Fruit fly (Drosophila melanogaster) whole organism, embryonic: ENCODE measurements around the gene CG43813.

ENCODE experiments used
- Adf1 ChIP-seq: fragments of 200-800 bp; sonication (Bioruptor generic); IDR thresholded peaks from 2 replicates; pipeline ENCODE4 v1.3.6; 2022; ENCODE audit warnings: missing biosample characterization, missing genetic modification characterization
- Awh ChIP-seq: fragments of 200-800 bp; sonication (Bioruptor generic); IDR thresholded peaks from 2 replicates; pipeline ENCODE4, ENCODE4 v1.3.6; 2022; ENCODE audit warnings: missing biosample characterization, missing genetic modification characterization
- BtbVII ChIP-seq: fragments of 200-800 bp; sonication (Bioruptor generic); optimal IDR thresholded peaks from 3 replicates; lab custom pipeline; 2017; ENCODE audit warnings: missing biosample characterization, mild to moderate bottlenecking, missing genetic modification characterization
- CG10274 ChIP-seq: fragments of 200-800 bp; sonication (Bioruptor generic); optimal IDR thresholded peaks from 3 replicates; lab custom pipeline; 2017; ENCODE audit warnings: missing biosample characterization, mild to moderate bottlenecking, missing genetic modification characterization
- CG10321 ChIP-seq: fragments of 200-800 bp; sonication (Bioruptor generic); IDR thresholded peaks from 2 replicates; pipeline ENCODE4 v1.3.6; 2022; ENCODE audit warnings: missing biosample characterization, missing genetic modification characterization
- CG11723 ChIP-seq: fragments of 200-800 bp; sonication (Bioruptor generic); optimal IDR thresholded peaks from 2 replicates; lab custom pipeline; 2017; ENCODE audit warnings: missing biosample characterization, mild to moderate bottlenecking, missing genetic modification characterization
- CG12155 ChIP-seq: fragments of 200-800 bp; sonication (Bioruptor generic); optimal IDR thresholded peaks from 3 replicates; lab custom pipeline; 2016; ENCODE audit warnings: missing biosample characterization, missing genetic modification characterization
- CG1233 ChIP-seq: fragments of 200-800 bp; sonication (Bioruptor generic); optimal IDR thresholded peaks from 4 replicates; lab custom pipeline; 2018; ENCODE audit warnings: missing biosample characterization, mild to moderate bottlenecking, missing genetic modification characterization
- CG13624 ChIP-seq: fragments of 200-800 bp; sonication (Bioruptor generic); optimal IDR thresholded peaks from 2 replicates; lab custom pipeline; 2016; ENCODE audit warnings: missing biosample characterization, missing genetic modification characterization
- CG14441 ChIP-seq: fragments of 200-800 bp; sonication (Bioruptor generic); IDR thresholded peaks from 2 replicates; pipeline ENCODE4 v1.3.6; 2022; ENCODE audit warnings: missing biosample characterization, missing genetic modification characterization
- CG15479 ChIP-seq: fragments of 200-800 bp; sonication (Bioruptor generic); optimal IDR thresholded peaks from 3 replicates; lab custom pipeline; 2019; ENCODE audit warnings: missing biosample characterization, mild to moderate bottlenecking, missing genetic modification characterization, moderate library complexity
- CG15696 ChIP-seq: fragments of 200-800 bp; sonication (Bioruptor generic); optimal IDR thresholded peaks from 2 replicates; lab custom pipeline; 2019; ENCODE audit warnings: missing biosample characterization, mild to moderate bottlenecking, missing genetic modification characterization, moderate library complexity
- CG16815 ChIP-seq: fragments of 200-800 bp; sonication (Bioruptor generic); optimal IDR thresholded peaks from 3 replicates; lab custom pipeline; 2017; ENCODE audit warnings: missing biosample characterization, mild to moderate bottlenecking, missing genetic modification characterization
- CG17802 ChIP-seq: fragments of 200-800 bp; sonication (Bioruptor generic); optimal IDR thresholded peaks from 2 replicates; lab custom pipeline; 2018; ENCODE audit warnings: missing biosample characterization, mild to moderate bottlenecking, missing genetic modification characterization, moderate library complexity
- CG1832 ChIP-seq: fragments of 200-800 bp; sonication (Bioruptor generic); optimal IDR thresholded peaks from 2 replicates; lab custom pipeline; 2017; ENCODE audit warnings: missing biosample characterization, mild to moderate bottlenecking, missing genetic modification characterization, inconsistent platforms
- CG2129 ChIP-seq: fragments of 200-800 bp; sonication (Bioruptor generic); IDR thresholded peaks from 2 replicates; pipeline ENCODE4 v1.3.6; 2022; ENCODE audit warnings: missing biosample characterization, missing genetic modification characterization; ENCODE audit not compliant: partially characterized antibody
- CG3163 ChIP-seq: fragments of 200-800 bp; sonication (Bioruptor generic); optimal IDR thresholded peaks from 3 replicates; lab custom pipeline; 2016; ENCODE audit warnings: missing biosample characterization, missing genetic modification characterization
- CG4730 ChIP-seq: fragments of 200-800 bp; sonication (Bioruptor generic); IDR thresholded peaks from 2 replicates; pipeline ENCODE4 v1.3.6; 2022; ENCODE audit warnings: missing biosample characterization, missing genetic modification characterization
- CG6272 ChIP-seq: fragments of 200-800 bp; sonication (Bioruptor generic); IDR thresholded peaks from 2 replicates; pipeline ENCODE4 v1.3.6; 2022; ENCODE audit warnings: missing biosample characterization, missing genetic modification characterization
- CG6765 ChIP-seq: fragments of 200-800 bp; sonication (Bioruptor generic); optimal IDR thresholded peaks from 3 replicates; lab custom pipeline; 2017; ENCODE audit warnings: missing biosample characterization, mild to moderate bottlenecking, missing genetic modification characterization
- CG9215 ChIP-seq: fragments of 200-800 bp; sonication (Bioruptor generic); IDR thresholded peaks from 2 replicates; pipeline ENCODE4 v1.3.6; 2022; ENCODE audit warnings: missing biosample characterization, missing genetic modification characterization
- Chrac-16 ChIP-seq: fragments of 200-800 bp; sonication (Bioruptor generic); optimal IDR thresholded peaks from 3 replicates; lab custom pipeline; 2016; ENCODE audit warnings: missing biosample characterization, missing genetic modification characterization
- CkIIα-i1 ChIP-seq: fragments of 200-800 bp; sonication (Bioruptor generic); IDR thresholded peaks from 2 replicates; pipeline ENCODE4 v1.3.6; 2022; ENCODE audit warnings: missing biosample characterization, missing genetic modification characterization
- Dll ChIP-seq: fragments of 200-800 bp; sonication (Bioruptor generic); IDR thresholded peaks from 4 replicates; pipeline ENCODE4 v1.3.6; 2022; ENCODE audit warnings: missing biosample characterization, missing genetic modification characterization; ENCODE audit not compliant: partially characterized antibody
- Eip74EF ChIP-seq, 2 experiments: fragments of 200-800 bp in 1 of 2; fragments of >200 bp in 1 of 2; sonication (Bioruptor generic) in 1 of 2; optimal IDR thresholded peaks; 2 replicates each; lab custom pipeline; 2017 to 2019; ENCODE audit warnings: missing biosample characterization in 2 of 2, missing genetic modification characterization in 2 of 2, mild to moderate bottlenecking in 1 of 2, moderate library complexity in 1 of 2
- H15 ChIP-seq: fragments of 200-800 bp; sonication (Bioruptor generic); IDR thresholded peaks from 3 replicates; pipeline ENCODE4 v1.3.6; 2022; ENCODE audit warnings: missing biosample characterization, missing genetic modification characterization
- Hr78 ChIP-seq, 2 experiments: fragments of 200-800 bp in 1 of 2; fragments of >200 bp in 1 of 2; sonication (Bioruptor generic) in 1 of 2; optimal IDR thresholded peaks; 2 replicates each; lab custom pipeline; 2017 to 2019; ENCODE audit warnings: missing biosample characterization in 2 of 2, missing genetic modification characterization in 2 of 2, mild to moderate bottlenecking in 1 of 2, moderate library complexity in 1 of 2
- Jarid2 ChIP-seq: fragments of 200-800 bp; sonication (Bioruptor generic); optimal IDR thresholded peaks from 3 replicates; lab custom pipeline; 2017; ENCODE audit warnings: mild to moderate bottlenecking, missing biosample characterization, missing genetic modification reagents, missing genetic modification characterization
- NK7.1 ChIP-seq: fragments of 200-800 bp; sonication (Bioruptor generic); optimal IDR thresholded peaks from 3 replicates; lab custom pipeline; 2016; ENCODE audit warnings: missing biosample characterization, missing genetic modification characterization
- Oaz ChIP-seq: fragments of 200-800 bp; sonication (Bioruptor generic); IDR thresholded peaks from 2 replicates; pipeline ENCODE4 v1.3.6; 2022; ENCODE audit warnings: missing biosample characterization, missing genetic modification characterization
- Scr ChIP-seq: fragments of 200-800 bp; sonication (Bioruptor generic); IDR thresholded peaks from 2 replicates; pipeline ENCODE4 v1.3.6; 2022; ENCODE audit warnings: missing biosample characterization, missing genetic modification characterization; ENCODE audit not compliant: partially characterized antibody
- Side ChIP-seq: fragments of 200-800 bp; sonication (Bioruptor generic); optimal IDR thresholded peaks from 2 replicates; lab custom pipeline; 2016; ENCODE audit warnings: missing biosample characterization, missing genetic modification characterization
- Ssrp ChIP-seq: fragments of 200-800 bp; sonication (Bioruptor generic); optimal IDR thresholded peaks from 2 replicates; lab custom pipeline; 2018; ENCODE audit warnings: missing biosample characterization, mild to moderate bottlenecking, missing genetic modification characterization, moderate library complexity
- Xrp1 ChIP-seq: fragments of 200-800 bp; sonication (Bioruptor generic); IDR thresholded peaks from 2 replicates; pipeline ENCODE4 v1.3.6; 2022; ENCODE audit warnings: missing biosample characterization, missing genetic modification characterization
- az2 ChIP-seq: fragments of 200-800 bp; sonication (Bioruptor generic); optimal IDR thresholded peaks from 3 replicates; lab custom pipeline; 2016; ENCODE audit warnings: missing biosample characterization, missing genetic modification characterization
- bigmax ChIP-seq: fragments of 200-800 bp; sonication (Bioruptor generic); optimal IDR thresholded peaks from 2 replicates; lab custom pipeline; 2018; ENCODE audit warnings: missing biosample characterization, mild to moderate bottlenecking, missing genetic modification characterization
- dimm ChIP-seq: fragments of 200-800 bp; sonication (Bioruptor generic); IDR thresholded peaks from 2 replicates; pipeline ENCODE4 v1.3.6; 2022; ENCODE audit warnings: missing biosample characterization, missing genetic modification characterization
- gcm2 ChIP-seq: fragments of 200-800 bp; sonication (Bioruptor generic); optimal IDR thresholded peaks from 2 replicates; lab custom pipeline; 2016; ENCODE audit warnings: missing biosample characterization, missing genetic modification characterization
- gsb-n ChIP-seq: fragments of 200-800 bp; sonication (Bioruptor generic); optimal IDR thresholded peaks from 3 replicates; lab custom pipeline; 2018; ENCODE audit warnings: missing biosample characterization, mild to moderate bottlenecking, missing genetic modification characterization
- jigr1 ChIP-seq: fragments of 200-800 bp; sonication (Bioruptor generic); IDR thresholded peaks from 3 replicates; pipeline ENCODE4 v1.3.6; 2022; ENCODE audit warnings: missing biosample characterization, missing genetic modification characterization
- jing ChIP-seq: fragments of 200-800 bp; sonication (Bioruptor generic); optimal IDR thresholded peaks from 2 replicates; lab custom pipeline; 2018; ENCODE audit warnings: missing biosample characterization, mild to moderate bottlenecking, missing genetic modification characterization
- ken ChIP-seq: fragments of 200-800 bp; sonication (Bioruptor generic); IDR thresholded peaks from 3 replicates; pipeline ENCODE4 v1.3.6; 2022; ENCODE audit warnings: missing biosample characterization, missing genetic modification characterization
- psq ChIP-seq: fragments of 200-800 bp; sonication (Bioruptor generic); optimal IDR thresholded peaks from 2 replicates; lab custom pipeline; 2017; ENCODE audit warnings: missing biosample characterization, missing genetic modification characterization
- scrt ChIP-seq: fragments of 200-800 bp; sonication (Bioruptor generic); optimal IDR thresholded peaks from 2 replicates; lab custom pipeline; 2018; ENCODE audit warnings: missing biosample characterization, mild to moderate bottlenecking, missing genetic modification characterization, moderate library complexity
- sens-2 ChIP-seq: fragments of 200-800 bp; sonication (Bioruptor generic); IDR thresholded peaks from 2 replicates; pipeline ENCODE4 v1.3.6; 2022; ENCODE audit warnings: missing biosample characterization, missing genetic modification characterization
- sima ChIP-seq: fragments of 200-800 bp; sonication (Bioruptor generic); optimal IDR thresholded peaks from 2 replicates; lab custom pipeline; 2016; ENCODE audit warnings: missing biosample characterization, missing genetic modification characterization
- sisA ChIP-seq: fragments of 200-800 bp; sonication (Bioruptor generic); IDR thresholded peaks from 2 replicates; pipeline ENCODE4 v1.3.6; 2022; ENCODE audit warnings: missing biosample characterization, missing genetic modification characterization
- toy ChIP-seq: fragments of 200-800 bp; sonication (Bioruptor generic); IDR thresholded peaks from 2 replicates; pipeline ENCODE4 v1.3.6; 2022; ENCODE audit warnings: missing biosample characterization, missing genetic modification characterization
- twi ChIP-seq: fragments of 200-800 bp; optimal IDR thresholded peaks from 2 replicates; lab custom pipeline; 2019; ENCODE audit warnings: missing biosample characterization, mild to moderate bottlenecking, missing genetic modification characterization, moderate library complexity
- vfl ChIP-seq: fragments of 200-800 bp; sonication (Bioruptor generic); optimal IDR thresholded peaks from 2 replicates; lab custom pipeline; 2016; ENCODE audit warnings: missing biosample characterization, missing genetic modification characterization
- zf30C ChIP-seq: fragments of 200-800 bp; sonication (Bioruptor generic); optimal IDR thresholded peaks from 3 replicates; lab custom pipeline; 2018; ENCODE audit warnings: missing biosample characterization, mild to moderate bottlenecking, missing genetic modification characterization

CG43813 gene

DNA sequence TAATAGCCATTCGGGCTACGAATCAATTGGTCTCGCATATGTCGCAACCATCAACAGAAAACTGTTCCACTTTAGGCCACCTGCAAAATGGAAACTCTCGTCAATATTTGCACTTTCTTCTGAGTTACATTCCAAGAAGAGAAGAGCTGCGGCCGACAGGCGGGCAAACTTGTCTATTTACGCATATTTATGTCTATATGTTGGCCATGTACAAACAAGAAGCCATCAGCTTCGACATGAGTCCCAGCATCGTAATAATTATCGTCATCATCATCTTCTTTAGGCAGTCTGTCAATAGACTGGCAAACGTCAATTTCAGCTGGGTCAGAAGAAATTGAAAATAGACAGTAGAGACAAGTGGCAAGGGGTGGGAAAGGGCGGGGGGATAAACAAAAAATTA lies 27.7 kb upstream of the CG43813 start (continued):
- no peak for TF ChIP-seq Dll (GFP tag; lab: Robert Waterston, UW)
- TF ChIP-seq dimm (GFP tag; lab: Robert Waterston, UW), result no peak
- no peak for TF ChIP-seq CG10321
- TF ChIP-seq CG15696 (tag; lab: Kevin White, UChicago), result peak; percentile 33
- no peak for TF ChIP-seq jing (GFP tag; lab: Kevin White, UChicago)
- TF ChIP-seq CG17802 (tag; lab: Kevin White, UChicago), result peak; percentile 4
- TF ChIP-seq CkIIα-i1 (GFP tag; lab: Robert Waterston, UW), result no peak
- no peak for TF ChIP-seq CG13624 (GFP tag; lab: Kevin White, UChicago)
- TF ChIP-seq CG16815 (GFP tag; lab: Kevin White, UChicago), result no peak
- TF ChIP-seq sima (GFP tag; lab: Kevin White, UChicago), result no peak
- TF ChIP-seq vfl (GFP tag; lab: Kevin White, UChicago), result no peak
- TF ChIP-seq gcm2 (GFP tag; lab: Kevin White, UChicago), result no peak
- TF ChIP-seq CG9215 (GFP tag; lab: Robert Waterston, UW), result no peak
- TF ChIP-seq jigr1 (GFP tag; lab: Robert Waterston, UW), result no peak
- peak; percentile 61 for TF ChIP-seq CG1233
- TF ChIP-seq CG6765 (GFP tag; lab: Kevin White, UChicago), result peak; percentile 11
- no peak for TF ChIP-seq CG2129 (GFP tag; lab: Robert Waterston, UW)
- TF ChIP-seq psq, result no peak
- TF ChIP-seq Adf1, result no peak
- TF ChIP-seq CG3163 (GFP tag; lab: Kevin White, UChicago), result peak; percentile 28
- peak; percentile 57 for TF ChIP-seq BtbVII (GFP tag; lab: Kevin White, UChicago)
- TF ChIP-seq toy (GFP tag; lab: Robert Waterston, UW), result no peak
- no peak for TF ChIP-seq Chrac-16 (GFP tag; lab: Kevin White, UChicago)
- peak; percentile 19 for TF ChIP-seq Jarid2
- TF ChIP-seq zf30C (GFP tag; lab: Kevin White, UChicago), result no peak
- TF ChIP-seq Eip74EF (GFP tag; optimal IDR thresholded peaks at IDR 0.05; lab: Kevin White, UChicago), result peak in 1 of 2 experiments; percentile 30
- TF ChIP-seq CG12155 (GFP tag; lab: Kevin White, UChicago), result no peak
- TF ChIP-seq Side (GFP tag; lab: Kevin White, UChicago), result peak; percentile 59
- peak; percentile 20 for TF ChIP-seq CG10274 (GFP tag; lab: Kevin White, UChicago)
- TF ChIP-seq Ssrp (tag; lab: Kevin White, UChicago), result no peak
- TF ChIP-seq ken, result peak; percentile 67; the same call in 2 of the 3 replicates
- 0 out of 3 replicates have a peak, but pooled peaks have one; percentile 57 for TF ChIP-seq H15 (GFP tag; lab: Robert Waterston, UW)
- TF ChIP-seq twi (tag; lab: Kevin White, UChicago), result peak; percentile 29
- TF ChIP-seq CG6272 (GFP tag; lab: Robert Waterston, UW), result no peak
- TF ChIP-seq CG15479 (GFP tag; lab: Kevin White, UChicago), result no peak
- TF ChIP-seq Oaz, result no peak
- peak in 1 of 2 experiments; percentile 7 for TF ChIP-seq Hr78 (GFP tag; optimal IDR thresholded peaks at IDR 0.05; lab: Kevin White, UChicago)
- peak; percentile 35 for TF ChIP-seq scrt (GFP tag; lab: Kevin White, UChicago)
- no peak for TF ChIP-seq bigmax (GFP tag; lab: Kevin White, UChicago)
- peak; percentile 7; the same call in 1 of the 2 replicates for TF ChIP-seq CG4730 (GFP tag; lab: Robert Waterston, UW)
- no peak for TF ChIP-seq az2 (GFP tag; lab: Kevin White, UChicago)
- peak; percentile 89 for TF ChIP-seq Awh (GFP tag; lab: Robert Waterston, UW)
- no peak for TF ChIP-seq sisA
- TF ChIP-seq Scr, result no peak
- peak; percentile 74 for TF ChIP-seq gsb-n (tag; lab: Kevin White, UChicago)
- peak; percentile 80 for TF ChIP-seq Xrp1 (GFP tag; lab: Robert Waterston, UW)
- no peak for TF ChIP-seq CG1832 (GFP tag; lab: Kevin White, UChicago)
- 0 out of 2 replicates have a peak, but pooled peaks have one; percentile 18 for TF ChIP-seq sens-2 (GFP tag; lab: Robert Waterston, UW)
- TF ChIP-seq NK7.1 (GFP tag; lab: Kevin White, UChicago), result peak; percentile 5
- peak; percentile 8; the same call in 1 of the 2 replicates for TF ChIP-seq CG14441 (GFP tag; lab: Robert Waterston, UW)
- peak; percentile 65 for TF ChIP-seq CG11723
